Fruit fly (Drosophila melanogaster): ENCODE data around the gene JMJD7.
A peak's percentile ranks its signal among the peaks of the same experiment; 100 is the strongest.

The JMJD7 gene

DNA sequence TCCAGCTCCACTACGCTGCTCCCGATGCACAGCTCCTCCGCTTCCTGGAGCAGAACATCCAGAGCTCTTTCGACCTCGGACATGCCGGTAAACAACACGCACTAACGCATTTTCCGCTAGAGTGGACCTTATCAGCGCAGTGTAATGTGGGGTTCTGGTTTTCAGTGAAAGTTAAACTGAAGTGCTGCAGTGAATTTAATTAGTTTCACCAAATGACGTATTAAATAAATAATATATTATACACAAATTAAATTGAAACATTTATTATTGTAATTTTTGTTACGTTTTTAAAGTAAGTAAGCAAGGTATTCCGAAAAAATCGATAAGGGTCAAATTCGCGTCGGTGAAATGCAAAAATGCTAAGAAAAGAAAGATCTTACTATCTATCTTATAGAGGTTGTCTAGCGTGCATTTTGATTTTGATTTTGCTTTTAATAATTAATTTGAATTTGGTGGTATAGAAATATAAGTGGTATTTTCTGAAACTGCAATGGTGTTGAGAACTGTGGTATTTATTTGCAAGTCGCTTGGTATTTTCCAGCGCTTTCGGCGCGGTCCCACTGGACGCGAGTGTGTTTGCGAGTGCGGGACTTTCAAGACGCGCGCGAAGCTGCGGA lies at the start of gene JMJD7, which contains the start of gene CG10738:
Gene JMJD7 (minus strand): TSS at position 107 of the 617 bp plus-strand sequence.
Gene CG10738 (plus strand): TSS at position 594 of the 617 bp plus-strand sequence.
- TF ChIP-seq Mrtf (GFP tag; IDR thresholded peaks at IDR 0.05) (peak; percentile 60), CG10274 (GFP tag; optimal IDR thresholded peaks at IDR 0.05) (no peak), Atf-2 (GFP tag; optimal IDR thresholded peaks at IDR 0.05) (no peak), Six4 (GFP tag; optimal IDR thresholded peaks at IDR 0.05) (peak; percentile 42), CG17568 (GFP tag; optimal IDR thresholded peaks at IDR 0.05) (no peak), Xrp1 (GFP tag; IDR thresholded peaks at IDR 0.05) (peak; percentile 66), lab (GFP tag; optimal IDR thresholded peaks at IDR 0.05) (peak; percentile 87), Mes4 (GFP tag; optimal IDR thresholded peaks at IDR 0.05) (no peak), gce (GFP tag; IDR thresholded peaks at IDR 0.05) (peak; percentile 38; the same call in 1 of the 3 replicates), kni (GFP tag; optimal IDR thresholded peaks at IDR 0.05) (no peak), CG13775 (GFP tag; optimal IDR thresholded peaks at IDR 0.05) (peak; percentile 28), Taf1 (GFP tag; IDR thresholded peaks at IDR 0.05) (peak; percentile 54; the same call in 1 of the 2 replicates), pum (GFP tag; optimal IDR thresholded peaks at IDR 0.05) (no peak), lov (optimal IDR thresholded peaks at IDR 0.05) (no peak), lov (GFP tag; IDR thresholded peaks at IDR 0.05) (peak; percentile 30; the same call in 1 of the 3 replicates), CG8359 (GFP tag; optimal IDR thresholded peaks at IDR 0.05; ENCODE audit: borderline replicate concordance) (no peak), CG8944 (GFP tag; optimal IDR thresholded peaks at IDR 0.05) (no peak), sug (tag; optimal IDR thresholded peaks at IDR 0.05) (peak; percentile 80), Vsx1 (GFP tag; optimal IDR thresholded peaks at IDR 0.05) (no peak), CG11560 (tag; IDR thresholded peaks at IDR 0.05) (no peak), cad (GFP tag; optimal IDR thresholded peaks at IDR 0.05) (no peak), Nf-YC (tag; optimal IDR thresholded peaks at IDR 0.05) (peak; percentile 19), stwl (tag; optimal IDR thresholded peaks at IDR 0.05) (peak; percentile 33), crol (GFP tag; IDR thresholded peaks at IDR 0.05) (no peak), CG4820 (GFP tag; optimal IDR thresholded peaks at IDR 0.05) (peak; percentile 62), tio (GFP tag; optimal IDR thresholded peaks at IDR 0.05) (no peak), lola (GFP tag; optimal IDR thresholded peaks at IDR 0.05) (no peak), NC2β (GFP tag; optimal IDR thresholded peaks at IDR 0.05) (no peak), Doc3 (GFP tag; IDR thresholded peaks at IDR 0.05; ENCODE audit: partially characterized antibody) (no peak), chif (GFP tag; optimal IDR thresholded peaks at IDR 0.05) (no peak), CG3838 (GFP tag; optimal IDR thresholded peaks at IDR 0.05) (no peak), CG14441 (GFP tag; IDR thresholded peaks at IDR 0.05) (peak; percentile 76), CG1529 (GFP tag; optimal IDR thresholded peaks at IDR 0.05) (no peak), CG6791 (GFP tag; IDR thresholded peaks at IDR 0.05; ENCODE audit: partially characterized antibody) (no peak), CG7357 (GFP tag; IDR thresholded peaks at IDR 0.05) (peak; percentile 45; the same call in 1 of the 3 replicates), zen (tag; optimal IDR thresholded peaks at IDR 0.05) (peak; percentile 10), Neu2 (GFP tag; optimal IDR thresholded peaks at IDR 0.05; ENCODE audit: borderline replicate concordance) (no peak), Fer2 (tag; optimal IDR thresholded peaks at IDR 0.05) (peak; percentile 16), da (GFP tag; optimal IDR thresholded peaks at IDR 0.05) (no peak), zfh1 (GFP tag; IDR thresholded peaks at IDR 0.05) (peak; percentile 55; the same call in 1 of the 3 replicates), sc (optimal IDR thresholded peaks at IDR 0.05) (no peak), sc (GFP tag; optimal IDR thresholded peaks at IDR 0.05) (no peak), usp (GFP tag; optimal IDR thresholded peaks at IDR 0.05) (no peak), CG18262 (tag; optimal IDR thresholded peaks at IDR 0.05) (peak; percentile 51), CG12744 (GFP tag; optimal IDR thresholded peaks at IDR 0.05) (no peak), CG15479 (GFP tag; optimal IDR thresholded peaks at IDR 0.05) (no peak), Tbp (GFP tag; optimal IDR thresholded peaks at IDR 0.05) (no peak), CG18476 (GFP tag; optimal IDR thresholded peaks at IDR 0.05) (peak; percentile 51), CG5180 (GFP tag; optimal IDR thresholded peaks at IDR 0.05) (no peak), CG7271 (tag; optimal IDR thresholded peaks at IDR 0.05) (no peak), odd (GFP tag; optimal IDR thresholded peaks at IDR 0.05) (no peak)

Data from whole organism, embryonic.